Worm (Caenorhabditis elegans) whole organism, midembryonic: Measurements from ENCODE around the gene grl-26.

Source experiments
- T22C8.4 ChIP-seq: fragments of 200-800 bp; sonication (Bioruptor generic); IDR thresholded peaks from 2 replicates; pipeline ENCODE4 v1.3.6; 2022; ENCODE audit warnings: missing genetic modification characterization, missing compliant biosample characterization
- cog-1 ChIP-seq: sonication (generic microtip); optimal IDR thresholded peaks from 2 replicates; lab custom pipeline; 2016; ENCODE audit warnings: missing genetic modification characterization, missing compliant biosample characterization
- flt-1 ChIP-seq: fragments of 200-800 bp; sonication (Bioruptor generic); IDR thresholded peaks from 2 replicates; pipeline ENCODE4 v1.3.6; 2022; ENCODE audit warnings: missing genetic modification characterization, missing compliant biosample characterization
- klf-2 ChIP-seq: fragments of 200-800 bp; sonication (Bioruptor generic); conservative IDR thresholded peaks from 2 replicates; pipeline ENCODE4 v1.3.6; 2022; ENCODE audit warnings: missing genetic modification reagents, missing genetic modification characterization, missing compliant biosample characterization
- med-1 ChIP-seq: sonication (generic microtip); optimal IDR thresholded peaks from 2 replicates; lab custom pipeline; 2017; ENCODE audit warnings: missing genetic modification characterization, mild to moderate bottlenecking, missing compliant biosample characterization, antibody characterized with exemption, missing genetic modification reagents; ENCODE audit not compliant: insufficient read depth
- ref-1 ChIP-seq: fragments of 200-800 bp; sonication (Bioruptor generic); conservative IDR thresholded peaks from 2 replicates; pipeline ENCODE4 v1.3.6; 2022; ENCODE audit warnings: missing genetic modification reagents, missing genetic modification characterization, missing compliant biosample characterization
- tab-1 ChIP-seq: fragments of 200-800 bp; sonication (Bioruptor generic); IDR thresholded peaks from 2 replicates; pipeline ENCODE4 v1.3.6; 2022; ENCODE audit warnings: missing genetic modification characterization, missing compliant biosample characterization
- ztf-23 ChIP-seq: fragments of 200-800 bp; sonication (Bioruptor generic); IDR thresholded peaks from 2 replicates; pipeline ENCODE4 v1.3.6; 2022; ENCODE audit warnings: missing genetic modification reagents, missing genetic modification characterization, missing compliant biosample characterization
- ztf-29 ChIP-seq: fragments of 200-800 bp; sonication (Bioruptor generic); IDR thresholded peaks from 2 replicates; pipeline ENCODE4 v1.3.6; 2022; ENCODE audit warnings: missing genetic modification reagents, missing genetic modification characterization, missing compliant biosample characterization

The grl-26 gene

DNA sequence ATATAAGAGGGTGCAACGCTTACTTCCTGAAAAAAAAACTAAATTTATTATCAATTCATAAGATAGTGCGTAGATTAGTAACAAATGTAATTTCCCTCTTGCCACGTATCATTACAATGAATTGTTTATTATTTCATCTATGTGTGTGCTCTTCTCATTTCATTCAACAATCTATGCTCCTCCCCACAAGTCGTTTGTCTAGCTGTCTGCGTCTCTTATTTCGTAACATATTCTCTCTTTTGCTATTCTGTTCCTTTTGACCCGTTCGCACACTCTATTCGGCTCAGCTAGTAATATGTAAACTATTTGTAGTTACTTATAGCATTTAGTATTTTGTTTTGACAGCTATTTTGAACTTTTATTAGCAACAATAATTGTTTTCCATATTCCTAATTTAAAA lies 40.6 kb downstream of the grl-26 start:
- no peak for TF ChIP-seq flt-1 (GFP tag; lab: Robert Waterston, UW)
- no peak for TF ChIP-seq med-1 (GFP tag; lab: Kevin White, UChicago)

DNA sequence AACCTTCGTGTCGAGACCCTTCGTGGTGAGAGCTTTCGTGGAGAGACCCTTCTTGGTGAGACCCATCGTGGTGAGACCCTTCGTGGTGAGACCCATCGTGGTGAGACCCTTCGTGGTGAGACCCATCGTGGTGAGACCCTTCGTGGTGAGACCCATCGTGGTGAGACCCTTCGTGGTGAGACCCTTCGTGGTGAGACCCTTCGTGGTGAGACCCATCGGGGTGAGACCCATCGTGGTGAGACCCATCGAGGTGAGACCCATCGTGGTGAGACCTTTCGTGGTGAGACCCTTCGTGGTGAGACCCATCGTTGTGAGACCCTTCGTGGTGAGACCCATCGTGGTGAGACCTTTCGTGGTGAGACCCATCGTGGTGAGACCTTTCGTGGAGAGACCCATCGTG lies 41.4 kb downstream of the grl-26 start:
- TF ChIP-seq ztf-23 (GFP tag; lab: Robert Waterston, UW) = peak; percentile 38; the same call in 1 of the 2 replicates

DNA sequence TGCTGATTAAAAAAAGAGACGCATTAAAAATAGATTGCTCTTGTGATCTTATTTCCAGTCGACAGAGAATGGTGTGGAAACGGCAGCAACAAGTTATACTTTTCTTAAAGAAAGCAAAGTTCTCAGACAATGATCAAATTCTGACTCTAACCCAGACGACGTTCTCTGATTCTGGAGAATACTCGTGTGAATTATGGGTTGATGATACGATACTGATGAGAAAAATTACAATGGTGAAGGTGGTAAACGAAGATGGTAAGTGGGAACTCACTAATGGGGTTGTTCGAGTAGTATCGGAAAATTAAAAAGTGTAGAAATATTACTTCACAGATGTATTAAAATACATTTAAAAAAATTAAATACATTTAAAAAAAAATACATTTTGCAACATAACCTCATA lies 44.3 kb downstream of the grl-26 start:
- no peak for TF ChIP-seq T22C8.4 (GFP tag; lab: Robert Waterston, UW)

DNA sequence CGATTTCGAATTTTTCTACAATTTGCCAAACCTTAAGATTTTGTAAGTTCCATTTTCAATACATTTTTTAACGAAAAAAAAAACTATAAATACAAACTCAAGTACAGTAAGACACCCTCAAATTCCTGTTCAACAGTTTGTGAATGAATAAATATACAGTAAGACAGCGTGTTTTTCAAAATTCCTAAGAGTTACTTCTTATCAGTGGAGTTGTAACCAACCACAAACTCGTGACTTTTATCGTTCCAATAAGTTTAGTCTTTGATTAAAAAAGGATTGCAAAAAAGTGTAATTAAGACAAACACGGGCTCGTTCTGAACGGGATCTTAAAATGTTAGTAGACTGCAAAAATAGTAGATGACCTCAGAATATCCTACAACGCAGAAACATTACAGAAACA lies 47.5 kb downstream of the grl-26 start:
- TF ChIP-seq tab-1 = no peak
- TF ChIP-seq ref-1 (GFP tag; lab: Robert Waterston, UW) = no peak

DNA sequence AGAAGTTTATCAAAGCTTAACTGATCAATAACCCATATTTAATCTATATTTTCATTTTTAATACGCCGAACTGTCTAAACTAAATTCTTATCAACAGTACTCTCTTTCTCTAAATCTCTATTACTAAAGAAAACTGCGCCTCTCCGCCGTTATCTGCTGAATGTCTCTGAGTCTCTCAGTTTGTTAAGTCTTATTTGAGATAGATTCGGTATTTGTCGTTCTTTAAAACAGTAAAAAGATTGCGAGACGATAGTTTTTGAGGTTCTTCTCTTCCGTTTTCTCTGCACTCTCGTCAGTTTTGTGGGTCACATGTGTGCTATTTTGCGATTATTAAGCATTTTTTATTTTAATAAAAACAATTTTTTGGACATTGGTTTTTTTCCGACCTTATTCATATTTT lies 48.4 kb downstream of the grl-26 start, which contains the start of gene sma-10:
Gene sma-10 (plus strand): TSS at position 236 of the 400 bp plus-strand sequence.
- TF ChIP-seq tab-1 = no peak
- TF ChIP-seq flt-1 (GFP tag; lab: Robert Waterston, UW) = no peak
- no peak for TF ChIP-seq T22C8.4 (GFP tag; lab: Robert Waterston, UW)
- no peak for TF ChIP-seq ztf-23 (GFP tag; lab: Robert Waterston, UW)
- TF ChIP-seq klf-2 (GFP tag; lab: Robert Waterston, UW) = no peak
- TF ChIP-seq med-1 (GFP tag; lab: Kevin White, UChicago) = no peak
- TF ChIP-seq ref-1 (GFP tag; lab: Robert Waterston, UW) = no peak
- TF ChIP-seq cog-1 (tag; lab: Kevin White, UChicago) = no peak
- TF ChIP-seq ztf-29 (GFP tag; lab: Robert Waterston, UW) = no peak

DNA sequence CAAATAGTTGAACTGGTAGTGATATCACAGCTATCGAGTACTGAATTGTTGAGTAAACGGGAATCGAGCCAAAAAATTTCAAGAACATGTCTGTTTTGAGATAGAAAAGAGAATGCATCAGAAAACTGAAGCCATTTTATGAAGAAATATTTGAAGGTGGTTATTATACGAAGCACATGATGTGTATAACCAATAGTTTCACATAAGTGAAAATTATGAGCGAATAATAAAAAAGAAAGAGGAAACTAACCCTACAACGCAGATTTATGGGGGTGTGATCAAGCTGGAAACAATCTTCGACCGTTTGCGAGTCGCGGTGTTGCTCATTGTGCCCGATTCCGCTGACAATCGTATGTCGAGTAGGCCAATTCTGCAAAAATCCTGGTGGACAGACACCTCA lies 49.3 kb downstream of the grl-26 start, which contains the start of gene srh-282:
Gene srh-282 (minus strand): TSS at position 101 of the 400 bp plus-strand sequence.
- no peak for TF ChIP-seq ztf-29 (GFP tag; lab: Robert Waterston, UW)
- no peak for TF ChIP-seq flt-1 (GFP tag; lab: Robert Waterston, UW)
- no peak for TF ChIP-seq ztf-23 (GFP tag; lab: Robert Waterston, UW)
- TF ChIP-seq klf-2 (GFP tag; lab: Robert Waterston, UW) = no peak
- TF ChIP-seq T22C8.4 (GFP tag; lab: Robert Waterston, UW) = no peak
- no peak for TF ChIP-seq ref-1 (GFP tag; lab: Robert Waterston, UW)
- no peak for TF ChIP-seq cog-1 (tag; lab: Kevin White, UChicago)
- no peak for TF ChIP-seq tab-1
- no peak for TF ChIP-seq med-1 (GFP tag; lab: Kevin White, UChicago)
